Worm (Caenorhabditis elegans) whole organism, L4 larva: ENCODE results near the gene fbxb-3.
A peak's percentile ranks its signal among the peaks of the same experiment; 100 is the strongest.

ENCODE experiments used
- nhr-6 ChIP-seq: fragments of 150-350 bp; optimal IDR thresholded peaks from 2 replicates; lab custom pipeline; 2014; ENCODE audit warnings: missing biosample characterization, missing genetic modification characterization
- pha-4 ChIP-seq, 2 experiments: fragments of 150-350 bp in 1 of 2; fragments of 200-800 bp in 1 of 2; sonication (Bioruptor generic) in 1 of 2; IDR thresholded peaks in 1 of 2; optimal IDR thresholded peaks in 1 of 2; 2 replicates each; pipeline versions ENCODE4 v1.3.6 to Lab custom; 2014 to 2022; ENCODE audit warnings: missing genetic modification characterization in 2 of 2, missing genetic modification reagents in 2 of 2, missing biosample characterization in 1 of 2, missing compliant biosample characterization in 1 of 2

DNA sequence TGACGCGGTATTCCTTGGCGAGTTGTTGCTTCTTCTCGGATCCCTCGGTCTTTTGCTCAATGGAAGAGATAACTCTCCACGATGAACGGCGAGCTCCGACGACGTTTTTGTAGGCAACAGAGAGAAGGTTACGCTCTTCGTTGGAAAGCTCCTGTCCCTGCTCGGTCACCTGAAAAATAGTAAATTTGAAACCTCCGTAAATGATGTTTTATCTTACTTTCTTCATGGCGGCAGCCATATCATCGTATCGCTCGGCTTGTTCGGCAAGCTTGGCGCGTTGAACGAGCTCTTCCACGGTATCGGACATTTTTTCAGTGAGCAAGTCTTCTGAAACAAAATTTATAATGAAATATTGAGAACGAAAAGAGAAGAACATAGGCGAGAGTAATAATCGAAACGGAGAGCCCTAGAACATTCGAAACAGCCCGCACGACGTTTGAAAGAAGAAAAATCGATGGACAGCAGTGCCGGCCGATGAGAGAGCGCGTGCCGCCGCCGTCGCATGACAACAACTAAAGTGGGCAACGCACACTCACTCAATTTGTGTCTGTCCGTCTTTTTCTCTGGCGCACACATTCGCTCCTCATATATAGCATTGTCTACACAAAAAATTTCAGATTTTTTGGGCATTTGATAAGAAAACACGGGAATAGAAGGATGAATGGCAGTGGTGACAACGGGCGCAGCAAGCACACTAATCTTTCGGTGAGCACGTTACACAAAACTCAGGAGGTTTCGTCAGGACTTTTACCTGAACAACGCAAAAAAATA, 17.0 kb upstream of the fbxb-3 start, which contains the start of the genes par-5 and M117.3:
- TF ChIP-seq pha-4 (GFP tag; IDR thresholded peaks at IDR 0.05; lab: Robert Waterston, UW) (peak; percentile 60), pha-4 (tag; optimal IDR thresholded peaks at IDR 0.05; lab: Kevin White, UChicago) (no peak), nhr-6 (tag; lab: Kevin White, UChicago) (peak; percentile 24)
